Fruit fly (Drosophila melanogaster) Kc167 (cell line): ENCODE results near the gene CG31344.

Experiments used
- Myc ChIP-seq: fragments of >200 bp; optimal IDR thresholded peaks from 2 replicates; lab custom pipeline; 2017; ENCODE audit warnings: missing external identifiers
- Sin3A ChIP-seq: fragments of >200 bp; optimal IDR thresholded peaks from 2 replicates; lab custom pipeline; 2018; ENCODE audit warnings: missing external identifiers
- h ChIP-seq: fragments of >200 bp; optimal IDR thresholded peaks from 3 replicates; lab custom pipeline; 2018; ENCODE audit warnings: missing external identifiers
- insv ChIP-seq: fragments of >200 bp; optimal IDR thresholded peaks from 3 replicates; lab custom pipeline; 2018; ENCODE audit warnings: missing external identifiers
- psq ChIP-seq: fragments of >200 bp; optimal IDR thresholded peaks from 2 replicates; lab custom pipeline; 2017; ENCODE audit warnings: missing external identifiers
- ttk ChIP-seq: sonication (Bioruptor generic); optimal IDR thresholded peaks from 2 replicates; lab custom pipeline; 2017; ENCODE audit warnings: missing external identifiers

Gene CG31344

DNA sequence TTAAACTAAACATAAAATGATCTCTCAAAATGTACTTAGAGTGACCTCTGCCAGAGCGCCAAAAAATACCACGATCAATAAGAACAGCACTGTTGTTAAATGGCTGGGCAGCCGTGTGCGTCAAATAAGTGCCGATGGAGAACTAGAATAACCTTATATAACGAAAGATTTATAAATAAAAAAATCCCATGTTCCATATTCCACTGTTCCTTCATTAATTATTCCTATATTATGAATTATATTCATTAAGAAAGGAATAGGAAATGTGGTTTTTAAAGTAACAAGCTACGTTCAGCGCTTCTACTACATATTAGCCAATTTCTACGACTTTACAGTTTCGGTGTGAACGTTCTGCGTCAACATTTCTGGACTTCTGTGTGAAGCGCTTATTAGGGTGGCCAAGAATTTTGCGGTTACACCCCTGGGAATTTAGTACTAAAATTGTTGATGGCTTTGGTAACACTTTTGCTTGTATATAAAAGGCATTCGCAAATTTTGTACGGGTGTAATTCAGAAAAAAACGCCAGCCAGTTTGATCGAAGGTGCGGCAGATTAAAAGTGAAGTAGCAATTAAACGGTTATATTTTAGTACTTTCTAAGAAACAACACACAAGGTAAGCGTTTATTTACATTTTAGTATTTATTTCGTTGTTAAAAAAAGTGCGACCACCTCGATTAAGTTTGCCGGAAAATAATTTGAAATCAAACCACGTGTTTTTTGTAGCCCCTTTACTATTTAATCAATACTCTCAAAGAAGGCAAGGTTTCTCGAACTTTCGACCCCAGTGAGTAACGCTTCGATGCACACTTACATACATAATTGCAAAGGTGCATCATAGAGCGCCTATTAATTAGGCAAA lies 17.3 kb upstream of the CG31344 start, which contains the start of the genes tefu and Hsc70-4:
tefu (minus strand) TSS at position 51 of the 860 bp plus-strand sequence.
Hsc70-4 (plus strand) TSS at position 502 of the 860 bp plus-strand sequence.
- TF ChIP-seq h (lab: Kevin White, UChicago) (no peak), Sin3A (lab: Kevin White, UChicago) (no peak), psq (lab: Kevin White, UChicago) (no peak), Myc (lab: Kevin White, UChicago) (no peak), insv (no peak), ttk (lab: Kevin White, UChicago) (no peak)

DNA sequence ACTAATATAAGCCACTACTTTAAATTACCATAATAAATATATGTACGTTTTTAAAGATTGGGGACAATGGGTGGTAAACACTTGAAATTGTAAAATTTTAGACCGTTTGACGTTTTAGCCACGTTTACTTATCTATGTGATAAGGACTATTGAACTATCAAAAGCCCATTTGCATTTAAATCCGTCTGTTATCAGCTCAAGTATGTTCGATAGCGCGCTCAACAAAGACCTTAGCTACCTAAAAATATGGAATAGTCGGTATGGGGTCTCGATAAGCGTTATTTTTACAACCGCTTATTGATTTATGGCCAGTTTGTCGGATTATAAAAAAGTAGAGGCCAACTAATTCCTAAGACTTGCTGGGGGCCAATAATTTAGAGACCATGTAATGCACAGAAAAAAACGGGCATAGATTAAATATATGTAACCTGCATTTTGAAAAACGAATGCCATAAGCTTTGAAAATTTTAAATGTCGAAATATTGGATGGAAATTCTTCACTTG lies 6.6 kb upstream of the CG31344 start:
- TF ChIP-seq insv, result no peak
- no peak for TF ChIP-seq psq (lab: Kevin White, UChicago)
- no peak for TF ChIP-seq h (lab: Kevin White, UChicago)
- no peak for TF ChIP-seq ttk (lab: Kevin White, UChicago)
- no peak for TF ChIP-seq Sin3A (lab: Kevin White, UChicago)
- TF ChIP-seq Myc (lab: Kevin White, UChicago), result no peak

DNA sequence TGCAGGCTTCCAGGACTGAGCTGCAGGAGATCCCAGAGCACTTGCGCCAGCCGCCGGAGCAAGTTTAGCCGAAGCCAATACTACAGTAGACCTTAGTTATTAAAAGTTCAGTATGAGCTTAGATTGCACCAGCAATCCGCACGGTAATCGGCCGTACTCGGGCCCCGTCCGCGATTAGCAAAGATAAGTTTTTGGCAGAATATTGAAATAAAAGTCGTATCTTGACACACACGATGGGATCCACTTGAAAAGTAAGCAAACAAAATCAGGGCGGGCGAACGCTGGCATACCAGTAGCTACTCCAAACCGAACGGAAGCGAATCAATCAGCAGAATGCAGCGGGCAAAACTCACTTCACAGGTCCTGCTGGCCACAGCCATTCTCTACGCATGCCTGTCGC lies 5.2 kb upstream of the CG31344 start, which contains the start of gene CG34316:
CG34316 (plus strand) TSS at position 301 of the 400 bp plus-strand sequence.
- no peak for TF ChIP-seq Myc (lab: Kevin White, UChicago)
- TF ChIP-seq Sin3A (lab: Kevin White, UChicago), result no peak
- no peak for TF ChIP-seq ttk (lab: Kevin White, UChicago)
- TF ChIP-seq psq (lab: Kevin White, UChicago), result no peak
- no peak for TF ChIP-seq h (lab: Kevin White, UChicago)
- no peak for TF ChIP-seq insv

DNA sequence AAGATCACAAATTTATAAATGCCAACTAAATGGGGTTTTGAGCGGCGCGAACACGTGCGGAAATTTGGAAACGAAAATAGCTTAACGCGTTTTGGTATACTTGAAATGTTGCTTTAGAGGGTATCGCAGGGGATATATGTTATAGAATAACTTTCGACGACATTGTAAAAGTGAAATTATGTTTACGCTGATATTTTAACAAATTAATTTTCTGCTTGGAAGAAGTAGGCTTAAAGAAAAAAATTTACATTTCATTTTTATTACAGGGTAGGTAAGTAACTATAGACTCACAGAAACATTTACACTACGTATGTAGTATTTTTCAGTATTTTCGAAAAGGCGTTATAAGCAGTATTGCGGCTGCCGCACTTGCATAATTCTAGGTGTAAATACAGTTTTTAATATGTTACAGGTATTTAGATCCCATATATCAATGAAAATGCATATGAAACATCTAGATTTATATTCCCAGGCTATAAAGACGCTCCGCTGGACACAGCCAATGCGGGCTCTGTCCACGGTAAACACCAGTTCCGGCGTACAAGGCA lies 4.3 kb upstream of the CG31344 start, which contains the start of the genes Art3 and mRpS10:
Art3 (minus strand) TSS at position 80 of the 548 bp plus-strand sequence.
mRpS10 (plus strand) TSS at position 337 of the 548 bp plus-strand sequence.
- TF ChIP-seq h (lab: Kevin White, UChicago) (no peak), insv (no peak), Sin3A (lab: Kevin White, UChicago) (no peak), ttk (lab: Kevin White, UChicago) (no peak), psq (lab: Kevin White, UChicago) (no peak)

DNA sequence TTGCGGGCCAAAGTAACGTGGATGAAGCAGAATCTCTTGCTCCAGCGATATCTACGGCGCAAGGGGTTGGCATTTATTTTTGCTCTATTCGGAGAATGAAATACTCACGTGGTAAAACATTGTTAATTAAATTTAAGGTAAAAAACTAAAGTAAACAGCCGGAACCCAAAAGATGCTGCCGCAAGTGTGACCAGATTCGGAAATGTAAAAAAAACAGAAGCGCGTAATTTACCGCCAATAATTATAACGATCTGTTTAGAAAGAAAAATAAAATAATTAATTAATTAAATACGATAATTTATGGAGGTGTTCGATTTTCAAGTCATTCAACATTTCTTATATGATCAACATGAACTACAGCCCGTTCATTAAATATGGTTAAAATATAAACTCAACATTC lies 2.2 kb downstream of the CG31344 start, which contains the start of gene Polr2G:
Polr2G (minus strand) TSS at position 208 of the 400 bp plus-strand sequence.
- TF ChIP-seq Myc (lab: Kevin White, UChicago) (no peak), insv (no peak), psq (lab: Kevin White, UChicago) (no peak), ttk (lab: Kevin White, UChicago) (no peak), h (lab: Kevin White, UChicago) (no peak), Sin3A (lab: Kevin White, UChicago) (no peak)

DNA sequence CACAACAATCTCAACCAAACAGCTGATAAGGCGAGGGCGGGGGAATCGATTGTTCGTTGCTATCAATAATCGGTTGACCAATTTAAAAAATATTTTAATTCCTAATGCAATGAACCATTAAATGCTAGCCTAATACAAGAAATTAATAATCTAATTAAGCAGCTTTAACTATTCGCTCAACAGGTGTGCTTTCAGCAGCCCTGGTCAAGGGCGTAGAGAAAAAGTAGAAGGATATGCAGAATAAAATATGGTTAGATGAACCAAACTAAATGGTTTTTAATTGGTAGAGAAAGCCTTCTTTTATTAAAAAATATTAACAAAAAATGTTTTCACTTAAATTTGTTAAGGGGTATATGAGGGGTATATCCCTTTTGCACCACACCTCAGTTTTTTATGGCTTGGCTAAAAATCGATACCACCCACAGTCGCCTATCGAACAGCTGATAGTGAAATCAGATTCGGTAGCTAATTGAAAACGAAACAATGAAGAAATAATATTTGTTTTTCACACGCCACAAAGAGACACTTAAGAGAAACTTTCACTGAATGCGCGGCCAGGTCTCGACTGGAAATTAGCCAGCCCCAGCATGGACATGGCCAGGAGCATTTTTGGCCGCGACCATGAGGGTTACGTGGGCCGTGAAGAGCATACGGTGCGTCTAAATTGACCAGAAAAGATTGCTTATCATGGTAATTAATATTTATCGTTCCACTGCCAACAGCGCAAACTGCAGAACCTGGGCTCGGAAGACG lies 6.1 kb downstream of the CG31344 start, which contains the start of the genes SIDL and CG12241:
SIDL (minus strand) TSS at position 51 of the 753 bp plus-strand sequence.
CG12241 (plus strand) TSS at position 433 of the 753 bp plus-strand sequence.
- TF ChIP-seq psq (lab: Kevin White, UChicago) (no peak), ttk (lab: Kevin White, UChicago) (no peak), Sin3A (lab: Kevin White, UChicago) (no peak), insv (no peak), h (lab: Kevin White, UChicago) (no peak), Myc (lab: Kevin White, UChicago) (no peak)

DNA sequence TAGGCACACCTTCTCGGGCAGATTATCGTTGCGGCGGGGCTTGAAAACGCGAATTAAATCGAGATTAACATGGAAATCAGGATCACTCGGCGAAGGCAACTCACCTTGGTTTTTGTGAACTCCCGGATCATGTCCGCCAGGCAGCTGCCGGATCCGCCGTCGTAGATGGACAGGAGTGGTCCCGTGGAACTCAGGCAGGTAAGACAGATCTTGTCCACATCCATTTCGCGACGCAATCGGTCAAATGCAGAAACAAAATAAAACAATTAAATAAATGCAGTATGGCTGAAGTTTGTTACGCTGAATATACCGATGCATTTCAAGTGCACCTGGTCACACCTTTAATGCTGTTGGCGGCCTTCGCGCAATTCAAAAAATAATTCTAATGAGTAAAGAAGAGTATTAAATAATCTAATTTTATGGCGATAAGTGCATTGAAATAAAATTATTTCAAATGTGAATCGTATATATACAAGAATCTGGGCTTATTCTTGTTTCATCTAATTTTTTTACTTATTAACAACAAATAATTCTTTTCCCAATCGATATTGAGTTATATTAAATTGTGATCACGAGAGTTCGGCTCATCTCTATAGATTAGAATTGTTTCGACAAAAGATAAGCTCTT lies 11.7 kb downstream of the CG31344 start, which contains the start of the genes CG6654 and CG4210:
CG6654 (minus strand) TSS at position 297 of the 628 bp plus-strand sequence.
CG4210 (plus strand) TSS at position 613 of the 628 bp plus-strand sequence.
- TF ChIP-seq ttk (lab: Kevin White, UChicago) (no peak), psq (lab: Kevin White, UChicago) (no peak), Sin3A (lab: Kevin White, UChicago) (no peak), insv (no peak), h (lab: Kevin White, UChicago) (no peak), Myc (lab: Kevin White, UChicago) (no peak)

DNA sequence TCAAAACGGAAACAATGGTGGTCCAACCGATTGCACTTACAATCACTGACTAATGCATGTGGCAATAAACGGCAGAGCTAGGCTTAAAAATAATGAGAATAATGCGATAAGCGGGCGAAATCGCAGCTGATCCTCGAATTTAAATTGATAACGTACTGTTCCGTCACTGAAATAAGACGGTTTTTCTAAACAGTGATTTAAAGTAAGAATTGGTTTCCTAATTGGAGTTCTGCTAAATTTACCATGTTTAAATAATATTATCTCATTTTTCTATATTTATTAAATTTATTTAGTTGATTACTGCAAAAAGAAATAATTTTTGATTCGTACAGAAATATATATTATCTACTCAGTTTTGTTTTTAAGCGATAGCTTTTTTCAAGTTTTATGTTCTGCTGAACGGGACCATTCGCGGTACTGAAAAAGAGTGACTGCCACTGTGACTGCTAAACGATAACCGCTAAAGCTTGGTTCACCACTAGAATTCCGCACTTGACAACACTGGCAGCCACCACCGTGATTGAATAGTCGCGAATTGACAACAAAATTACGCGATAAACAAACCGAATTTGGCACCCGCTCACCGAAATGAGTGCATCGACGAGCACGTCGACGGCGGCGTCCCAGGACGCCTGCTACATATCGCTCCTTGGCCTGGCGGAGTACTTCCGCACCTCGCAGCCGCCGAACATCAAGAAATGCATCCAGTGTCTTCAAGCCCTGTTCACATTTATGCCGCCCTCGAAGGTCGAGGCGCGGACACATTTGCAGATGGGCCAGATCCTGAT lies 16.2 kb downstream of the CG31344 start, which contains the start of the genes Spn88Eb and Mau2:
Spn88Eb (minus strand) TSS at position 51 of the 788 bp plus-strand sequence.
Mau2 (plus strand) TSS at position 493 of the 788 bp plus-strand sequence.
- TF ChIP-seq h (lab: Kevin White, UChicago) (no peak), psq (lab: Kevin White, UChicago) (no peak), insv (no peak)

DNA sequence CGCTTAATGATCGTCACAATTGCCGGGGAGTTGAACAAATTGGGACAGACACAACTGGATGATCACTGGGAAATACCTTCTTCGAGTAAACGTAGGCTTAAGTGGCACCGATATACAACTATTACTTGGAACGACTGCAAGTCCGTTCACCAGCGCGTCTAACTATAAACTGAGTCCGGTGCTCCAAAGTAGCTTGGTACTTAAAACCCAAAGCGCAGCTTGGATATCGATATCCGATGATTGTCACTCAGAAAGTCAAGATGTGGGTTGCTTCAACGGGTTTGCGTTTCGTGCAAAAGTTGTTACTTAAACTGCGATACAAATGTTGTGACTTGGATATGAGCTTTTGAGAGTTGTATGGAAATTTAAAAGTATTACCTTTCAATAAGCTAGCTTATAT lies 18.9 kb downstream of the CG31344 start, which contains the start of gene Spn88Ea:
Spn88Ea (minus strand) TSS at position 175 of the 400 bp plus-strand sequence.
- TF ChIP-seq Sin3A (lab: Kevin White, UChicago) (no peak), ttk (lab: Kevin White, UChicago) (no peak), h (lab: Kevin White, UChicago) (no peak), Myc (lab: Kevin White, UChicago) (no peak), insv (no peak), psq (lab: Kevin White, UChicago) (no peak)
